Fruit fly (Drosophila melanogaster) whole organism, embryonic: ENCODE data around the gene Sema5c.

Source experiments
- Aef1 ChIP-seq: fragments of 200-800 bp; sonication (Bioruptor generic); IDR thresholded peaks from 3 replicates; pipeline ENCODE4 v1.3.6; 2022; ENCODE audit warnings: missing biosample characterization, missing genetic modification characterization
- B-H2 ChIP-seq: fragments of 200-800 bp; sonication (Bioruptor generic); optimal IDR thresholded peaks from 2 replicates; lab custom pipeline; 2018; ENCODE audit warnings: missing biosample characterization, mild to moderate bottlenecking, missing genetic modification characterization
- CG10209 ChIP-seq: fragments of 200-800 bp; sonication (Bioruptor generic); optimal IDR thresholded peaks from 3 replicates; lab custom pipeline; 2017; ENCODE audit warnings: missing biosample characterization, mild to moderate bottlenecking, missing genetic modification characterization, missing genetic modification reagents
- CG1024 ChIP-seq: fragments of 200-800 bp; sonication (Bioruptor generic); IDR thresholded peaks from 2 replicates; pipeline ENCODE4 v1.3.6; 2022; ENCODE audit warnings: missing biosample characterization, missing genetic modification characterization
- CG10462 ChIP-seq: fragments of 200-800 bp; sonication (Bioruptor generic); optimal IDR thresholded peaks from 2 replicates; lab custom pipeline; 2016; ENCODE audit warnings: missing biosample characterization, missing genetic modification characterization
- CG10959 ChIP-seq: fragments of 200-800 bp; sonication (Bioruptor generic); IDR thresholded peaks from 2 replicates; pipeline ENCODE4 v1.3.6; 2022; ENCODE audit warnings: missing biosample characterization, missing genetic modification characterization
- CG11696 ChIP-seq: fragments of 200-800 bp; sonication (Bioruptor generic); IDR thresholded peaks from 2 replicates; pipeline ENCODE4 v1.3.6; 2022; ENCODE audit warnings: missing biosample characterization, missing genetic modification characterization
- CG12219 ChIP-seq: fragments of 200-800 bp; sonication (Bioruptor generic); optimal IDR thresholded peaks from 3 replicates; lab custom pipeline; 2018; ENCODE audit warnings: missing biosample characterization, mild to moderate bottlenecking, missing genetic modification characterization
- CG13287 ChIP-seq: fragments of 200-800 bp; sonication (Bioruptor generic); IDR thresholded peaks from 2 replicates; pipeline ENCODE4 v1.3.6; 2022; ENCODE audit warnings: missing biosample characterization, missing genetic modification characterization; ENCODE audit not compliant: partially characterized antibody
- CG14014 ChIP-seq: fragments of 200-800 bp; sonication (Bioruptor generic); IDR thresholded peaks from 2 replicates; pipeline ENCODE4 v1.3.6; 2022; ENCODE audit warnings: missing biosample characterization, missing genetic modification characterization
- CG14050 ChIP-seq: fragments of 200-800 bp; sonication (Bioruptor generic); IDR thresholded peaks from 3 replicates; pipeline ENCODE4 v1.3.6; 2022; ENCODE audit warnings: missing biosample characterization, missing genetic modification characterization
- CG15601 ChIP-seq: fragments of 200-800 bp; sonication (Bioruptor generic); optimal IDR thresholded peaks from 3 replicates; lab custom pipeline; 2019; ENCODE audit warnings: missing biosample characterization, mild to moderate bottlenecking, missing genetic modification characterization, moderate library complexity
- CG17802 ChIP-seq: fragments of 200-800 bp; sonication (Bioruptor generic); optimal IDR thresholded peaks from 2 replicates; lab custom pipeline; 2018; ENCODE audit warnings: missing biosample characterization, mild to moderate bottlenecking, missing genetic modification characterization, moderate library complexity
- CG17829 ChIP-seq: fragments of 200-800 bp; optimal IDR thresholded peaks from 2 replicates; lab custom pipeline; 2019; ENCODE audit warnings: missing biosample characterization, mild to moderate bottlenecking, missing genetic modification characterization, moderate library complexity
- CG18262 ChIP-seq: fragments of 200-800 bp; optimal IDR thresholded peaks from 3 replicates; lab custom pipeline; 2019; ENCODE audit warnings: missing biosample characterization, mild to moderate bottlenecking, missing genetic modification characterization, moderate library complexity
- CG2120 ChIP-seq: fragments of 200-800 bp; sonication (Bioruptor generic); optimal IDR thresholded peaks from 3 replicates; lab custom pipeline; 2016; ENCODE audit warnings: missing biosample characterization, missing genetic modification characterization
- CG2199 ChIP-seq: fragments of 200-800 bp; sonication (Bioruptor generic); IDR thresholded peaks from 3 replicates; pipeline ENCODE4 v1.3.6; 2022; ENCODE audit warnings: missing biosample characterization, missing genetic modification characterization
- CG34224 ChIP-seq: fragments of 200-800 bp; sonication (Bioruptor generic); IDR thresholded peaks from 3 replicates; pipeline ENCODE4 v1.3.6; 2022; ENCODE audit warnings: missing biosample characterization, missing genetic modification characterization; ENCODE audit not compliant: partially characterized antibody
- CG3995 ChIP-seq: fragments of 200-800 bp; sonication (Bioruptor generic); optimal IDR thresholded peaks from 3 replicates; lab custom pipeline; 2016; ENCODE audit warnings: missing biosample characterization, missing genetic modification characterization
- CG6683 ChIP-seq: fragments of 200-800 bp; sonication (Bioruptor generic); optimal IDR thresholded peaks from 2 replicates; lab custom pipeline; 2017; ENCODE audit warnings: missing biosample characterization, mild to moderate bottlenecking, missing genetic modification characterization, missing genetic modification reagents
- CG6689 ChIP-seq: fragments of 200-800 bp; sonication (Bioruptor generic); IDR thresholded peaks from 2 replicates; pipeline ENCODE4 v1.3.6; 2022; ENCODE audit warnings: missing biosample characterization, missing genetic modification characterization
- CG6791 ChIP-seq: fragments of 200-800 bp; sonication (Bioruptor generic); IDR thresholded peaks from 3 replicates; pipeline ENCODE4 v1.3.6; 2022; ENCODE audit warnings: missing biosample characterization, missing genetic modification characterization; ENCODE audit not compliant: partially characterized antibody
- CG7556 ChIP-seq: fragments of 200-800 bp; sonication (Bioruptor generic); optimal IDR thresholded peaks from 2 replicates; lab custom pipeline; 2017; ENCODE audit warnings: missing biosample characterization, mild to moderate bottlenecking, missing genetic modification characterization
- CG7745 ChIP-seq: fragments of 200-800 bp; sonication (Bioruptor generic); optimal IDR thresholded peaks from 2 replicates; lab custom pipeline; 2018; ENCODE audit warnings: missing biosample characterization, mild to moderate bottlenecking, missing genetic modification characterization, moderate library complexity
- CG8765 ChIP-seq: fragments of 200-800 bp; sonication (Bioruptor generic); IDR thresholded peaks from 2 replicates; pipeline ENCODE4 v1.3.6; 2022; ENCODE audit warnings: missing biosample characterization, missing genetic modification characterization
- Gsc ChIP-seq: fragments of 200-800 bp; sonication (Bioruptor generic); IDR thresholded peaks from 2 replicates; pipeline ENCODE4 v1.3.6; 2022; ENCODE audit warnings: missing biosample characterization, missing genetic modification characterization
- HmgZ ChIP-seq: fragments of 200-800 bp; sonication (Bioruptor generic); optimal IDR thresholded peaks from 2 replicates; lab custom pipeline; 2018; ENCODE audit warnings: missing biosample characterization, mild to moderate bottlenecking, missing genetic modification characterization
- Hmx ChIP-seq: fragments of 200-800 bp; sonication (Bioruptor generic); optimal IDR thresholded peaks from 2 replicates; lab custom pipeline; 2016; ENCODE audit warnings: missing biosample characterization, missing genetic modification characterization
- Hsf ChIP-seq: fragments of 200-800 bp; sonication (Bioruptor generic); optimal IDR thresholded peaks from 3 replicates; lab custom pipeline; 2016; ENCODE audit warnings: missing biosample characterization, missing genetic modification characterization
- Max ChIP-seq: fragments of 200-800 bp; sonication (Bioruptor generic); optimal IDR thresholded peaks from 2 replicates; lab custom pipeline; 2016; ENCODE audit warnings: missing biosample characterization, mild to moderate bottlenecking, missing genetic modification characterization
- Rx ChIP-seq: fragments of 200-800 bp; sonication (Bioruptor generic); IDR thresholded peaks from 2 replicates; pipeline ENCODE4 v1.3.6; 2022; ENCODE audit warnings: missing biosample characterization, missing genetic modification characterization
- Spps ChIP-seq: fragments of 200-800 bp; sonication (Bioruptor generic); optimal IDR thresholded peaks from 2 replicates; lab custom pipeline; 2018; ENCODE audit warnings: missing biosample characterization, mild to moderate bottlenecking, missing genetic modification characterization
- Sry-β ChIP-seq: fragments of 200-800 bp; sonication (Bioruptor generic); optimal IDR thresholded peaks from 2 replicates; lab custom pipeline; 2018; ENCODE audit warnings: missing biosample characterization, mild to moderate bottlenecking, missing genetic modification characterization, moderate library complexity
- Vsx1 ChIP-seq: fragments of 200-800 bp; sonication (Bioruptor generic); optimal IDR thresholded peaks from 2 replicates; lab custom pipeline; 2017; ENCODE audit warnings: missing biosample characterization, mild to moderate bottlenecking, missing genetic modification characterization, missing genetic modification reagents
- al ChIP-seq: fragments of 200-800 bp; sonication (Bioruptor generic); IDR thresholded peaks from 2 replicates; pipeline ENCODE4 v1.3.6; 2022; ENCODE audit warnings: missing biosample characterization, missing genetic modification characterization
- ash1 ChIP-seq: fragments of 200-800 bp; sonication (Bioruptor generic); optimal IDR thresholded peaks from 2 replicates; lab custom pipeline; 2018; ENCODE audit warnings: missing biosample characterization, mild to moderate bottlenecking, missing genetic modification characterization
- bab2 ChIP-seq: fragments of 200-800 bp; sonication (Bioruptor generic); optimal IDR thresholded peaks from 2 replicates; lab custom pipeline; 2016; ENCODE audit warnings: missing biosample characterization, missing genetic modification characterization
- crol ChIP-seq: fragments of 200-800 bp; sonication (Bioruptor generic); IDR thresholded peaks from 2 replicates; pipeline ENCODE4 v1.3.6; 2022; ENCODE audit warnings: missing biosample characterization, missing genetic modification characterization
- grau ChIP-seq: fragments of 200-800 bp; optimal IDR thresholded peaks from 3 replicates; lab custom pipeline; 2019; ENCODE audit warnings: missing biosample characterization, mild to moderate bottlenecking, missing genetic modification characterization, moderate library complexity
- luna ChIP-seq: fragments of 200-800 bp; sonication (Bioruptor generic); optimal IDR thresholded peaks from 2 replicates; lab custom pipeline; 2016; ENCODE audit warnings: missing biosample characterization, missing genetic modification characterization
- maf-S ChIP-seq: fragments of 200-800 bp; sonication (Bioruptor generic); optimal IDR thresholded peaks from 2 replicates; lab custom pipeline; 2016; ENCODE audit warnings: missing biosample characterization, missing genetic modification characterization
- oc ChIP-seq: fragments of 200-800 bp; sonication (Bioruptor generic); optimal IDR thresholded peaks from 2 replicates; lab custom pipeline; 2018; ENCODE audit warnings: missing biosample characterization, mild to moderate bottlenecking, missing genetic modification characterization, moderate library complexity
- pho ChIP-seq: fragments of 200-800 bp; sonication (Bioruptor generic); optimal IDR thresholded peaks from 2 replicates; lab custom pipeline; 2016; ENCODE audit warnings: missing biosample characterization, missing genetic modification characterization
- prd ChIP-seq, 3 experiments: fragments of >200 bp in 2 of 3; fragments of 200-800 bp in 1 of 3; sonication (Bioruptor generic) in 1 of 3; optimal IDR thresholded peaks in 2 of 3; IDR thresholded peaks in 1 of 3; 2 replicates in 2 of 3; 3 replicates in 1 of 3; pipeline versions ENCODE4 v1.3.6 to Lab custom; 2017 to 2022; ENCODE audit warnings: missing biosample characterization in 1 of 3, missing genetic modification characterization in 1 of 3
- run ChIP-seq: fragments of 200-800 bp; sonication (Bioruptor generic); optimal IDR thresholded peaks from 3 replicates; lab custom pipeline; 2018; ENCODE audit warnings: missing biosample characterization, mild to moderate bottlenecking, missing genetic modification characterization
- so ChIP-seq: fragments of 200-800 bp; sonication (Bioruptor generic); IDR thresholded peaks from 3 replicates; pipeline ENCODE4 v1.3.6; 2022; ENCODE audit warnings: missing biosample characterization, missing genetic modification characterization
- sqz ChIP-seq: fragments of 200-800 bp; sonication (Bioruptor generic); optimal IDR thresholded peaks from 3 replicates; lab custom pipeline; 2018; ENCODE audit warnings: missing biosample characterization, mild to moderate bottlenecking, missing genetic modification characterization
- sr ChIP-seq: fragments of 200-800 bp; sonication (Bioruptor generic); IDR thresholded peaks from 3 replicates; pipeline ENCODE4 v1.3.6; 2022; ENCODE audit warnings: missing biosample characterization, missing genetic modification characterization
- tap ChIP-seq: fragments of 200-800 bp; optimal IDR thresholded peaks from 3 replicates; lab custom pipeline; 2019; ENCODE audit warnings: missing biosample characterization, mild to moderate bottlenecking, missing genetic modification characterization, moderate library complexity
- tin ChIP-seq: fragments of 200-800 bp; sonication (Bioruptor generic); optimal IDR thresholded peaks from 3 replicates; lab custom pipeline; 2016; ENCODE audit warnings: missing biosample characterization, missing genetic modification characterization
- ttk ChIP-seq: fragments of 200-800 bp; sonication (Bioruptor generic); IDR thresholded peaks from 2 replicates; pipeline ENCODE4 v2.1.2; 2022; ENCODE audit warnings: missing biosample characterization, missing genetic modification characterization
- zfh2 ChIP-seq: fragments of 200-800 bp; sonication (Bioruptor generic); optimal IDR thresholded peaks from 2 replicates; lab custom pipeline; 2016; ENCODE audit warnings: missing biosample characterization, missing genetic modification characterization

The Sema5c gene

DNA sequence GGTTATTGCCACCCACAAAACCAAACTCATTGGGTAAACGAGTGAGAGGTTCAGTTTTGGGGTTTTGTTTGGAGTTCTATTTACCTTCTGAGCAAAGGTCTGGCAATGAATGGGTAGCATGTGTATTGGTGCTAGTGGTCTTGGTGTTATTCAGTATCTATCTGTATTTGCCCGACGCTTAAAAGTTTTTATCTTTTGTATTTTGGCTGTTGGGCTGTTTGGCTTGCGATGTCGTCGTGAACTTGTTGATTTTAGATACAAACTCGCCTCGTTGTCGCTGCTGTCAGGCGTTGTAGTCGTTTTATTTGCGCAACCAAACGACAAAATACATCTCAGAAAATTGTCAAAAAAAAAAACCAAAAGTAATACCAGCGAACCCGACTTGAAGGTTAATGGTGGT, 36.2 kb downstream of the Sema5c start (continued):
- TF ChIP-seq Hmx (GFP tag; lab: Kevin White, UChicago) (no peak), CG3995 (GFP tag; lab: Kevin White, UChicago) (no peak), Hsf (GFP tag; lab: Kevin White, UChicago) (no peak), CG34224 (GFP tag; lab: Robert Waterston, UW) (no peak), luna (GFP tag; lab: Kevin White, UChicago) (no peak), CG2199 (GFP tag; lab: Robert Waterston, UW) (peak; percentile 49; the same call in 1 of the 3 replicates), Vsx1 (GFP tag; lab: Kevin White, UChicago) (no peak), tin (no peak), Spps (tag; lab: Kevin White, UChicago) (no peak), CG2120 (GFP tag; lab: Kevin White, UChicago) (peak; percentile 20), CG11696 (GFP tag; lab: Robert Waterston, UW) (no peak), bab2 (GFP tag; lab: Kevin White, UChicago) (no peak), Sry-β (no peak), ash1 (GFP tag; lab: Kevin White, UChicago) (no peak), B-H2 (GFP tag; lab: Kevin White, UChicago) (peak; percentile 29), CG1024 (GFP tag; lab: Robert Waterston, UW) (no peak), HmgZ (no peak), al (GFP tag; lab: Robert Waterston, UW) (no peak), CG7556 (GFP tag; lab: Kevin White, UChicago) (no peak), Rx (no peak), CG10462 (GFP tag; lab: Kevin White, UChicago) (no peak), Aef1 (GFP tag; lab: Robert Waterston, UW) (no peak), run (tag; lab: Kevin White, UChicago) (no peak), CG7745 (tag; lab: Kevin White, UChicago) (no peak), ttk (GFP tag; lab: Robert Waterston, UW) (no peak), CG14050 (GFP tag; lab: Robert Waterston, UW) (no peak), CG10209 (GFP tag; lab: Kevin White, UChicago) (peak; percentile 11), CG6791 (GFP tag; lab: Robert Waterston, UW) (no peak), oc (tag; lab: Kevin White, UChicago) (no peak), maf-S (GFP tag; lab: Kevin White, UChicago) (no peak), CG12219 (no peak), crol (no peak), CG6689 (GFP tag; lab: Robert Waterston, UW) (no peak), sr (GFP tag; lab: Robert Waterston, UW) (no peak), CG17829 (tag; lab: Kevin White, UChicago) (no peak), tap (tag; lab: Kevin White, UChicago) (no peak), CG17802 (tag; lab: Kevin White, UChicago) (no peak), CG13287 (GFP tag; lab: Robert Waterston, UW) (no peak), pho (GFP tag; lab: Kevin White, UChicago) (no peak), CG6683 (GFP tag; lab: Kevin White, UChicago) (no peak), CG15601 (peak; percentile 38), sqz (peak; percentile 17), grau (peak; percentile 10), prd (optimal IDR thresholded peaks at IDR 0.05; lab: Kevin White, UChicago) (no peak), prd (GFP tag; IDR thresholded peaks at IDR 0.05; lab: Robert Waterston, UW) (no peak), Max (GFP tag; lab: Kevin White, UChicago) (no peak), CG8765 (GFP tag; lab: Robert Waterston, UW) (no peak), so (GFP tag; lab: Robert Waterston, UW) (peak; percentile 38; the same call in 1 of the 3 replicates), zfh2 (GFP tag; lab: Kevin White, UChicago) (no peak), CG18262 (tag; lab: Kevin White, UChicago) (no peak), CG14014 (GFP tag; lab: Robert Waterston, UW) (peak; percentile 64; the same call in 1 of the 2 replicates), CG10959 (GFP tag; lab: Robert Waterston, UW) (no peak), Gsc (no peak)
